Fruit fly (Drosophila melanogaster): ENCODE results near the gene Toll-6.

The Toll-6 gene

dm6 chr3L:15306447-15306846, 30.0 kb upstream of the Toll-6 start:
- TF ChIP-seq Crg-1 (GFP tag; optimal IDR thresholded peaks at IDR 0.05), result no peak
- TF ChIP-seq pad (GFP tag; optimal IDR thresholded peaks at IDR 0.05), result no peak
- TF ChIP-seq CG14711 (tag; optimal IDR thresholded peaks at IDR 0.05), result no peak
- TF ChIP-seq Clk (GFP tag; optimal IDR thresholded peaks at IDR 0.05), result no peak
- no peak for TF ChIP-seq CG5204 (GFP tag; optimal IDR thresholded peaks at IDR 0.05)
- TF ChIP-seq bab1 (GFP tag; optimal IDR thresholded peaks at IDR 0.05), result no peak
- TF ChIP-seq CG33017 (tag; optimal IDR thresholded peaks at IDR 0.05), result no peak
- TF ChIP-seq cnc (optimal IDR thresholded peaks at IDR 0.05), result no peak
- TF ChIP-seq CG1620 (GFP tag; optimal IDR thresholded peaks at IDR 0.05), result no peak
- no peak for TF ChIP-seq toe (GFP tag; optimal IDR thresholded peaks at IDR 0.05)

- TF ChIP-seq bab1 (GFP tag; optimal IDR thresholded peaks at IDR 0.05), result no peak
- TF ChIP-seq cnc (optimal IDR thresholded peaks at IDR 0.05), result no peak
- TF ChIP-seq CG12768 (GFP tag; optimal IDR thresholded peaks at IDR 0.05), result no peak
- no peak for TF ChIP-seq Mnt (GFP tag; optimal IDR thresholded peaks at IDR 0.05)
- no peak for TF ChIP-seq Hr96 (GFP tag; optimal IDR thresholded peaks at IDR 0.05)
- no peak for TF ChIP-seq kay (GFP tag; ENCODE audit: borderline replicate concordance)
- no peak for TF ChIP-seq ovo (GFP tag; optimal IDR thresholded peaks at IDR 0.05)
- TF ChIP-seq toe (GFP tag; optimal IDR thresholded peaks at IDR 0.05), result no peak
- TF ChIP-seq pad (GFP tag; optimal IDR thresholded peaks at IDR 0.05), result no peak
- TF ChIP-seq cic (GFP tag; optimal IDR thresholded peaks at IDR 0.05), result no peak
- no peak for TF ChIP-seq CG1620 (GFP tag; optimal IDR thresholded peaks at IDR 0.05)
- TF ChIP-seq Clk (GFP tag; optimal IDR thresholded peaks at IDR 0.05), result no peak
- no peak for TF ChIP-seq CG11617 (GFP tag; optimal IDR thresholded peaks at IDR 0.05)
- no peak for TF ChIP-seq CG7045 (GFP tag; optimal IDR thresholded peaks at IDR 0.05)
- no peak for TF ChIP-seq Crg-1 (GFP tag; optimal IDR thresholded peaks at IDR 0.05)
- no peak for TF ChIP-seq CG5204 (GFP tag; optimal IDR thresholded peaks at IDR 0.05)
- no peak for TF ChIP-seq CG7101 (tag; optimal IDR thresholded peaks at IDR 0.05)
- TF ChIP-seq CG33017 (tag; optimal IDR thresholded peaks at IDR 0.05), result no peak
- TF ChIP-seq tj (GFP tag; optimal IDR thresholded peaks at IDR 0.05), result no peak
- no peak for TF ChIP-seq CG14711 (tag; optimal IDR thresholded peaks at IDR 0.05)
These were observed 24.8 kb upstream of the Toll-6 start for dm6 chr3L:15311457-15312368.

- TF ChIP-seq cic (GFP tag; optimal IDR thresholded peaks at IDR 0.05) (no peak), CG14711 (tag; optimal IDR thresholded peaks at IDR 0.05) (no peak), tj (GFP tag; optimal IDR thresholded peaks at IDR 0.05) (no peak), CG1620 (GFP tag; optimal IDR thresholded peaks at IDR 0.05) (no peak), CG33017 (tag; optimal IDR thresholded peaks at IDR 0.05) (no peak), cnc (optimal IDR thresholded peaks at IDR 0.05) (no peak), CG7101 (tag; optimal IDR thresholded peaks at IDR 0.05) (no peak), toe (GFP tag; optimal IDR thresholded peaks at IDR 0.05) (no peak), CG5204 (GFP tag; optimal IDR thresholded peaks at IDR 0.05) (no peak), CG11617 (GFP tag; optimal IDR thresholded peaks at IDR 0.05) (no peak), ovo (GFP tag; optimal IDR thresholded peaks at IDR 0.05) (no peak), Mnt (GFP tag; optimal IDR thresholded peaks at IDR 0.05) (no peak), CG7045 (GFP tag; optimal IDR thresholded peaks at IDR 0.05) (no peak)
These were observed 22.0 kb upstream of the Toll-6 start for dm6 chr3L:15314539-15314938.

dm6 chr3L:15314997-15315396, 21.5 kb upstream of the Toll-6 start:
- no peak for TF ChIP-seq Crg-1 (GFP tag; optimal IDR thresholded peaks at IDR 0.05)
- no peak for TF ChIP-seq CG7045 (GFP tag; optimal IDR thresholded peaks at IDR 0.05)
- no peak for TF ChIP-seq CG5204 (GFP tag; optimal IDR thresholded peaks at IDR 0.05)
- no peak for TF ChIP-seq ovo (GFP tag; optimal IDR thresholded peaks at IDR 0.05)
- TF ChIP-seq cnc (optimal IDR thresholded peaks at IDR 0.05), result no peak
- no peak for TF ChIP-seq Hr96 (GFP tag; optimal IDR thresholded peaks at IDR 0.05)
- no peak for TF ChIP-seq tj (GFP tag; optimal IDR thresholded peaks at IDR 0.05)
- TF ChIP-seq Clk (GFP tag; optimal IDR thresholded peaks at IDR 0.05), result no peak
- no peak for TF ChIP-seq bab1 (GFP tag; optimal IDR thresholded peaks at IDR 0.05)
- TF ChIP-seq CG1620 (GFP tag; optimal IDR thresholded peaks at IDR 0.05), result no peak
- no peak for TF ChIP-seq Mnt (GFP tag; optimal IDR thresholded peaks at IDR 0.05)
- TF ChIP-seq CG7101 (tag; optimal IDR thresholded peaks at IDR 0.05), result no peak
- no peak for TF ChIP-seq CG33017 (tag; optimal IDR thresholded peaks at IDR 0.05)

dm6 chr3L:15315400-15315799, 21.1 kb upstream of the Toll-6 start:
- TF ChIP-seq toe (GFP tag; optimal IDR thresholded peaks at IDR 0.05) (no peak), CG7045 (GFP tag; optimal IDR thresholded peaks at IDR 0.05) (no peak), kay (GFP tag; ENCODE audit: borderline replicate concordance) (no peak), Clk (GFP tag; optimal IDR thresholded peaks at IDR 0.05) (no peak), Hr96 (GFP tag; optimal IDR thresholded peaks at IDR 0.05) (no peak)

- no peak for TF ChIP-seq Clk (GFP tag; optimal IDR thresholded peaks at IDR 0.05)
- no peak for TF ChIP-seq CG33017 (tag; optimal IDR thresholded peaks at IDR 0.05)
- no peak for TF ChIP-seq toe (GFP tag; optimal IDR thresholded peaks at IDR 0.05)
- no peak for TF ChIP-seq Mnt (GFP tag; optimal IDR thresholded peaks at IDR 0.05)
- no peak for TF ChIP-seq CG7045 (GFP tag; optimal IDR thresholded peaks at IDR 0.05)
- no peak for TF ChIP-seq Crg-1 (GFP tag; optimal IDR thresholded peaks at IDR 0.05)
These were observed 16.3 kb upstream of the Toll-6 start for dm6 chr3L:15320241-15320640.

Measured in whole organism, adult.